Worm (Caenorhabditis elegans): ENCODE measurements around the gene T21B6.3.

T21B6.3 gene

ce11 chrX:10963453-10964046 lies 14.8 kb upstream of the T21B6.3 start, which contains the start of gene nas-10:
TSS of gene nas-10 (minus strand) at chrX:10963503.
- peak; percentile 81 for TF ChIP-seq ceh-36 (tag; optimal IDR thresholded peaks at IDR 0.05)
- peak; percentile 78 for TF ChIP-seq aly-1 (tag; optimal IDR thresholded peaks at IDR 0.05)
- peak; percentile 71 for TF ChIP-seq hnd-1 (tag; optimal IDR thresholded peaks at IDR 0.05)
- no peak for TF ChIP-seq ama-1 (optimal IDR thresholded peaks at IDR 0.05)
- peak; percentile 88 for TF ChIP-seq hmg-4 (GFP tag; optimal IDR thresholded peaks at IDR 0.05)
- TF ChIP-seq sea-1 (GFP tag; conservative IDR thresholded peaks at IDR 0.05), result peak; percentile 87
- peak; percentile 87 for TF ChIP-seq tbx-11 (GFP tag; IDR thresholded peaks at IDR 0.05)
- peak; percentile 92 for TF ChIP-seq tbx-37 (GFP tag; conservative IDR thresholded peaks at IDR 0.05)
- TF ChIP-seq pes-1 (GFP tag; IDR thresholded peaks at IDR 0.05), result no peak
- TF ChIP-seq hmbx-1 (tag; optimal IDR thresholded peaks at IDR 0.05), result peak; percentile 45
- TF ChIP-seq tra-4 (tag; optimal IDR thresholded peaks at IDR 0.05), result peak; percentile 16
- peak; percentile 76 for TF ChIP-seq B0310.2 (tag; optimal IDR thresholded peaks at IDR 0.05)
- peak; percentile 79 for TF ChIP-seq ceh-13 (GFP tag; optimal IDR thresholded peaks at IDR 0.05)
- TF ChIP-seq F13C5.2 (tag; optimal IDR thresholded peaks at IDR 0.05), result peak; percentile 89
- TF ChIP-seq scrt-1 (GFP tag; IDR thresholded peaks at IDR 0.05), result peak; percentile 91
- peak; percentile 79 for TF ChIP-seq ets-7 (tag; optimal IDR thresholded peaks at IDR 0.05)
- peak; percentile 89; the same call in 1 of the 2 replicates for TF ChIP-seq flt-1 (GFP tag; IDR thresholded peaks at IDR 0.05)

DNA sequence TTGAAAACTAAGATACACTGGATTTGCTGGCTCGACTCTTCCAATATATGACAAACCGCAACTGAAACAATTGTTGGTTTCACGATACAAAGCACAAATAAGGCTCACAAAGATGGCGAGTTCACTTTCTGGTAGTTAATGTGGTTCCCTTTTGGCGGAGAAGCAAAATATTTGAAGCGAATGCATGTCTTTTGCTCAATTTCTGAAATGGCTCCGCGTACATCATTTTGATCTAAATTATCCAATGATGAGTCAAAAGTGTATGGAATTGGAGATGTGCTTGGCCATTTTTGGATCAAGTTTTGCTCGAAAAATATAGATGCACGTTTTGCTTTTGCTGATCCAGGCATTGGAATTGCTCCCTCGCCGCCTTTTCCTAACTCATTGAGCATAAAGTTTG lies 13.0 kb upstream of the T21B6.3 start:
- no peak for TF ChIP-seq ceh-13 (GFP tag; optimal IDR thresholded peaks at IDR 0.05)
- no peak for TF ChIP-seq ama-1 (optimal IDR thresholded peaks at IDR 0.05)

DNA sequence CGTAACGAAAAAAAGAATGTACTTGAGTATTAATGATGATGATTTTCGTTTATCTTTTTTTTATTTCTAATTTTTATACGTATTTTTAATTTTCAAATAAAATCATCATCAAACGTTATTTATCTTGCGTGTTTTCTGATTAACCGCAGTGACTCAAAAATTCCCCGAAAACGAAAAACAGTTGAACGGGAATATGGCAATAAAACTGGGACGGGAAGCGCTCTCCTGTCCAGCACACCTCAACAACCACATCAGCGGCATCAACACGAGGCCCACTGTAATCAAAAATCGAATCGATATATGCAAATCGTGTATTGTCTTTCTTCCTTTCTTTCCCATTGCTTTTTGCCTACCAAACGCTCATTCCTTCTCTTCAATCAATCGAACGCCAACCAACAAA lies 10.4 kb upstream of the T21B6.3 start, which contains the start of gene K09C8.2:
K09C8.2 (plus strand) TSS at position 301 of the 400 bp plus-strand sequence.
- TF ChIP-seq sea-1 (GFP tag; conservative IDR thresholded peaks at IDR 0.05) (no peak), ama-1 (optimal IDR thresholded peaks at IDR 0.05) (no peak), hmbx-1 (tag; optimal IDR thresholded peaks at IDR 0.05) (no peak), pes-1 (GFP tag; IDR thresholded peaks at IDR 0.05) (no peak), hmg-4 (GFP tag; optimal IDR thresholded peaks at IDR 0.05) (no peak), tbx-11 (GFP tag; IDR thresholded peaks at IDR 0.05) (no peak), ceh-36 (tag; optimal IDR thresholded peaks at IDR 0.05) (no peak), scrt-1 (GFP tag; IDR thresholded peaks at IDR 0.05) (no peak), tra-4 (tag; optimal IDR thresholded peaks at IDR 0.05) (no peak), F13C5.2 (tag; optimal IDR thresholded peaks at IDR 0.05) (no peak), B0310.2 (tag; optimal IDR thresholded peaks at IDR 0.05) (no peak)

DNA sequence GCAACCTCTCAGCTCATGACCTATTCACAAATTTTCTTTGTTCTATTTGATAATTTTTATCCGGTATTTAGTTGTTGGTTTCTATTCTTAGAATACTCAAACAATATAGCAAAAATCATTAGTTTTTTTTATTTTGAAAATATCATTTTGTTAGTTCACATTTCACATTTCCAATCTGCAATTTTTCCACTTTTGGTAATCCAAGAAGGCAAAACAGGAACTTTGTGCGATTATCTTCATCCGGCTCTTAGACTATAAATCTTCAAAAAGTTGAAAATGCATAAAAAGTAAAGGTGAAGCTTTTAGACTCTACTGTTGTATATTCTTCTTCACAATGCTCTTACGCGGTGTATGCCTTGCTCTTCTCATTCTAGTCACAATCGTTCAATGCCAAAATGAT lies 9.7 kb upstream of the T21B6.3 start, which contains the start of gene nlp-19:
nlp-19 (plus strand) TSS at position 301 of the 400 bp plus-strand sequence.
- TF ChIP-seq pes-1 (GFP tag; IDR thresholded peaks at IDR 0.05) (no peak), tbx-37 (GFP tag; conservative IDR thresholded peaks at IDR 0.05) (no peak), sea-1 (GFP tag; conservative IDR thresholded peaks at IDR 0.05) (no peak), hmg-4 (GFP tag; optimal IDR thresholded peaks at IDR 0.05) (no peak), tra-4 (tag; optimal IDR thresholded peaks at IDR 0.05) (no peak), F13C5.2 (tag; optimal IDR thresholded peaks at IDR 0.05) (no peak), ama-1 (optimal IDR thresholded peaks at IDR 0.05) (no peak), hnd-1 (tag; optimal IDR thresholded peaks at IDR 0.05) (no peak), tbx-11 (GFP tag; IDR thresholded peaks at IDR 0.05) (no peak), B0310.2 (tag; optimal IDR thresholded peaks at IDR 0.05) (no peak), flt-1 (GFP tag; IDR thresholded peaks at IDR 0.05) (no peak), scrt-1 (GFP tag; IDR thresholded peaks at IDR 0.05) (no peak), ets-7 (tag; optimal IDR thresholded peaks at IDR 0.05) (no peak), hmbx-1 (tag; optimal IDR thresholded peaks at IDR 0.05) (no peak), ceh-36 (tag; optimal IDR thresholded peaks at IDR 0.05) (no peak), aly-1 (tag; optimal IDR thresholded peaks at IDR 0.05) (no peak), ceh-13 (GFP tag; optimal IDR thresholded peaks at IDR 0.05) (no peak)

DNA sequence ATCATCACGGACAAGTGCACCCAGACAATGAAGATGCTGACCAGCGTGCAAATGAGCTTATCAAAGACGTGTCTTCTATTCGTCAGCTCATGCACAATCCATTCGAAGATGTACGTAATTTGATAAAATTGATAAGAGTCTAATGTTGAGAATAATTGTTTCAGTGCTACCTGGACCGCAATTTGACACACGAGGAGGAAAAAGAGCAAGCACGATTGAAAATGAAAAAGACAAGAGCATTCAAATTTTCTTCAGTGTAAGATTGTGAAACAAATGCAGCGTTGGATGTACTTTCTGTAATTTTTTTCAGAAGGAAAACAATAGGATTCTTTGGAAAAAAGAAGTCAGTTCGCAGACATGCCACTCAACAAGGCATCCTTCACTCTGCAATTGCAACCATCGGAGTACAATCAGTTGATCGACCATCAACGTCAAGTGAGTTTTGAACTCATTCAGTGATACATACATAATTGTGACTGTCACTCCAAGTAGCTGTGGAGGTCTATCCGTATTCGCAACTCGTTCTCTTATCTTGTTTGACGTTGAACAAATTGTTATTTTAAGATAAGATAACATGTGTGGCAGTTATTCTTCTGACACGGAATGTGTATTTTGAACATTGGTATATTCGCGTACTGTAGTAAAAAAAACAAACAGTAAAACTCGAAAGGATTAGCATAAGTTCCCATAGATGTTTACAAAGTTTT lies 8.4 kb upstream of the T21B6.3 start:
- no peak for TF ChIP-seq scrt-1 (GFP tag; IDR thresholded peaks at IDR 0.05)
- TF ChIP-seq F13C5.2 (tag; optimal IDR thresholded peaks at IDR 0.05), result no peak
- no peak for TF ChIP-seq flt-1 (GFP tag; IDR thresholded peaks at IDR 0.05)
- no peak for TF ChIP-seq hmg-4 (GFP tag; optimal IDR thresholded peaks at IDR 0.05)
- TF ChIP-seq tra-4 (tag; optimal IDR thresholded peaks at IDR 0.05), result no peak
- no peak for TF ChIP-seq tbx-37 (GFP tag; conservative IDR thresholded peaks at IDR 0.05)
- TF ChIP-seq ets-7 (tag; optimal IDR thresholded peaks at IDR 0.05), result no peak
- no peak for TF ChIP-seq ceh-36 (tag; optimal IDR thresholded peaks at IDR 0.05)
- TF ChIP-seq pes-1 (GFP tag; IDR thresholded peaks at IDR 0.05), result no peak
- TF ChIP-seq tbx-11 (GFP tag; IDR thresholded peaks at IDR 0.05), result no peak
- no peak for TF ChIP-seq ama-1 (optimal IDR thresholded peaks at IDR 0.05)
- TF ChIP-seq ceh-13 (GFP tag; optimal IDR thresholded peaks at IDR 0.05), result no peak
- TF ChIP-seq sea-1 (GFP tag; conservative IDR thresholded peaks at IDR 0.05), result no peak
- TF ChIP-seq aly-1 (tag; optimal IDR thresholded peaks at IDR 0.05), result no peak
- no peak for TF ChIP-seq hmbx-1 (tag; optimal IDR thresholded peaks at IDR 0.05)
- no peak for TF ChIP-seq B0310.2 (tag; optimal IDR thresholded peaks at IDR 0.05)
- no peak for TF ChIP-seq hnd-1 (tag; optimal IDR thresholded peaks at IDR 0.05)

ce11 chrX:10953834-10954233 lies 5.1 kb upstream of the T21B6.3 start, which contains the start of gene pbo-4:
TSS of gene pbo-4 (plus strand) at chrX:10954134.
- no peak for TF ChIP-seq scrt-1 (GFP tag; IDR thresholded peaks at IDR 0.05)
- TF ChIP-seq flt-1 (GFP tag; IDR thresholded peaks at IDR 0.05), result no peak
- no peak for TF ChIP-seq sea-1 (GFP tag; conservative IDR thresholded peaks at IDR 0.05)
- TF ChIP-seq pes-1 (GFP tag; IDR thresholded peaks at IDR 0.05), result no peak
- no peak for TF ChIP-seq ama-1 (optimal IDR thresholded peaks at IDR 0.05)
- TF ChIP-seq hmg-4 (GFP tag; optimal IDR thresholded peaks at IDR 0.05), result no peak
- TF ChIP-seq tra-4 (tag; optimal IDR thresholded peaks at IDR 0.05), result no peak

ce11 chrX:10951922-10952321 lies 3.2 kb upstream of the T21B6.3 start:
- TF ChIP-seq tra-4 (tag; optimal IDR thresholded peaks at IDR 0.05) (no peak), hnd-1 (tag; optimal IDR thresholded peaks at IDR 0.05) (no peak), B0310.2 (tag; optimal IDR thresholded peaks at IDR 0.05) (no peak), hmg-4 (GFP tag; optimal IDR thresholded peaks at IDR 0.05) (no peak), F13C5.2 (tag; optimal IDR thresholded peaks at IDR 0.05) (no peak), tbx-11 (GFP tag; IDR thresholded peaks at IDR 0.05) (no peak), flt-1 (GFP tag; IDR thresholded peaks at IDR 0.05) (no peak), hmbx-1 (tag; optimal IDR thresholded peaks at IDR 0.05) (no peak), pes-1 (GFP tag; IDR thresholded peaks at IDR 0.05) (no peak), ets-7 (tag; optimal IDR thresholded peaks at IDR 0.05) (no peak), aly-1 (tag; optimal IDR thresholded peaks at IDR 0.05) (no peak), ceh-13 (GFP tag; optimal IDR thresholded peaks at IDR 0.05) (no peak), ceh-36 (tag; optimal IDR thresholded peaks at IDR 0.05) (no peak), scrt-1 (GFP tag; IDR thresholded peaks at IDR 0.05) (no peak)

Measured in whole organism, early embryonic.